Fruit fly (Drosophila melanogaster) whole organism, embryonic: ENCODE results near the gene esc.
A peak's percentile ranks its signal among the peaks of the same experiment; 100 is the strongest.

ENCODE experiments used
- Aef1 ChIP-seq: fragments of 200-800 bp; sonication (Bioruptor generic); IDR thresholded peaks from 3 replicates; pipeline ENCODE4 v1.3.6; 2022; ENCODE audit warnings: missing biosample characterization, missing genetic modification characterization
- CG10431 ChIP-seq: fragments of 200-800 bp; sonication (Bioruptor generic); optimal IDR thresholded peaks from 3 replicates; lab custom pipeline; 2018; ENCODE audit warnings: missing biosample characterization, mild to moderate bottlenecking, missing genetic modification characterization
- CG12104 ChIP-seq: fragments of 200-800 bp; sonication (Bioruptor generic); optimal IDR thresholded peaks from 3 replicates; lab custom pipeline; 2016; ENCODE audit warnings: missing biosample characterization, missing genetic modification characterization
- CG12219 ChIP-seq: fragments of 200-800 bp; sonication (Bioruptor generic); optimal IDR thresholded peaks from 3 replicates; lab custom pipeline; 2018; ENCODE audit warnings: missing biosample characterization, mild to moderate bottlenecking, missing genetic modification characterization
- CG1233 ChIP-seq: fragments of 200-800 bp; sonication (Bioruptor generic); optimal IDR thresholded peaks from 4 replicates; lab custom pipeline; 2018; ENCODE audit warnings: missing biosample characterization, mild to moderate bottlenecking, missing genetic modification characterization
- CG1602 ChIP-seq: fragments of 200-800 bp; sonication (Bioruptor generic); optimal IDR thresholded peaks from 3 replicates; lab custom pipeline; 2016; ENCODE audit warnings: missing biosample characterization, missing genetic modification characterization
- CG2116 ChIP-seq: fragments of 200-800 bp; sonication (Bioruptor generic); optimal IDR thresholded peaks from 3 replicates; lab custom pipeline; 2018; ENCODE audit warnings: missing biosample characterization, mild to moderate bottlenecking, missing genetic modification characterization
- CG3065 ChIP-seq: fragments of 200-800 bp; sonication (Bioruptor generic); optimal IDR thresholded peaks from 2 replicates; lab custom pipeline; 2016; ENCODE audit warnings: missing biosample characterization, missing genetic modification characterization
- CG32772 ChIP-seq: fragments of 200-800 bp; sonication (Bioruptor generic); IDR thresholded peaks from 2 replicates; pipeline ENCODE4 v1.3.6; 2022; ENCODE audit warnings: missing biosample characterization, missing genetic modification characterization
- CG3838 ChIP-seq: fragments of 200-800 bp; sonication (Bioruptor generic); optimal IDR thresholded peaks from 3 replicates; lab custom pipeline; 2016; ENCODE audit warnings: missing biosample characterization, missing genetic modification characterization
- CG42726 ChIP-seq: fragments of 200-800 bp; sonication (Bioruptor generic); IDR thresholded peaks from 2 replicates; pipeline ENCODE4 v1.3.6; 2022; ENCODE audit warnings: missing biosample characterization, missing genetic modification characterization; ENCODE audit not compliant: partially characterized antibody
- CG4404 ChIP-seq: fragments of 200-800 bp; sonication (Bioruptor generic); IDR thresholded peaks from 2 replicates; pipeline ENCODE4 v1.3.6; 2022; ENCODE audit warnings: missing biosample characterization, missing genetic modification characterization
- CG4617 ChIP-seq: fragments of 200-800 bp; sonication (Bioruptor generic); optimal IDR thresholded peaks from 3 replicates; lab custom pipeline; 2016; ENCODE audit warnings: missing biosample characterization, missing genetic modification characterization, borderline replicate concordance
- CG4854 ChIP-seq: fragments of 200-800 bp; sonication (Bioruptor generic); optimal IDR thresholded peaks from 2 replicates; lab custom pipeline; 2016; ENCODE audit warnings: missing biosample characterization, missing genetic modification characterization, inconsistent platforms
- CG5180 ChIP-seq: fragments of 200-800 bp; sonication (Bioruptor generic); optimal IDR thresholded peaks from 3 replicates; lab custom pipeline; 2017; ENCODE audit warnings: missing biosample characterization, missing genetic modification characterization, mild to moderate bottlenecking, moderate library complexity, missing genetic modification reagents
- CG7745 ChIP-seq: fragments of 200-800 bp; sonication (Bioruptor generic); optimal IDR thresholded peaks from 2 replicates; lab custom pipeline; 2018; ENCODE audit warnings: missing biosample characterization, mild to moderate bottlenecking, missing genetic modification characterization, moderate library complexity
- CG7839 ChIP-seq: fragments of 200-800 bp; sonication (Bioruptor generic); optimal IDR thresholded peaks from 3 replicates; lab custom pipeline; 2018; ENCODE audit warnings: missing biosample characterization, mild to moderate bottlenecking, missing genetic modification characterization, moderate library complexity
- CG8924 ChIP-seq: fragments of 200-800 bp; optimal IDR thresholded peaks from 3 replicates; lab custom pipeline; 2019; ENCODE audit warnings: missing biosample characterization, mild to moderate bottlenecking, missing genetic modification characterization, moderate library complexity
- CG9932 ChIP-seq: fragments of 200-800 bp; sonication (Bioruptor generic); IDR thresholded peaks from 2 replicates; pipeline ENCODE4 v1.3.6; 2022; ENCODE audit warnings: missing biosample characterization, missing genetic modification characterization
- D ChIP-seq, 2 experiments: fragments of 200-800 bp in 1 of 2; fragments of >200 bp in 1 of 2; sonication (Bioruptor generic) in 1 of 2; optimal IDR thresholded peaks; 2 replicates in 1 of 2; 3 replicates in 1 of 2; lab custom pipeline; 2017; ENCODE audit warnings: mild to moderate bottlenecking in 1 of 2, missing biosample characterization in 1 of 2, missing genetic modification characterization in 1 of 2, missing genetic modification reagents in 1 of 2
- H2.0 ChIP-seq: fragments of 200-800 bp; sonication (Bioruptor generic); IDR thresholded peaks from 2 replicates; pipeline ENCODE4 v1.3.6; 2022; ENCODE audit warnings: missing biosample characterization, missing genetic modification characterization
- Hand ChIP-seq: fragments of 200-800 bp; sonication (Bioruptor generic); optimal IDR thresholded peaks from 2 replicates; lab custom pipeline; 2017; ENCODE audit warnings: mild to moderate bottlenecking, missing biosample characterization, missing genetic modification reagents, missing genetic modification characterization
- HmgZ ChIP-seq: fragments of 200-800 bp; sonication (Bioruptor generic); optimal IDR thresholded peaks from 2 replicates; lab custom pipeline; 2018; ENCODE audit warnings: missing biosample characterization, mild to moderate bottlenecking, missing genetic modification characterization
- Hr3 ChIP-seq: fragments of 200-800 bp; sonication (Bioruptor generic); optimal IDR thresholded peaks from 3 replicates; lab custom pipeline; 2016; ENCODE audit warnings: missing biosample characterization, missing genetic modification characterization
- NC2β ChIP-seq: fragments of 200-800 bp; sonication (Bioruptor generic); optimal IDR thresholded peaks from 2 replicates; lab custom pipeline; 2016; ENCODE audit warnings: missing biosample characterization, missing genetic modification characterization
- Nf-YC ChIP-seq: fragments of 200-800 bp; optimal IDR thresholded peaks from 3 replicates; lab custom pipeline; 2019; ENCODE audit warnings: missing biosample characterization, mild to moderate bottlenecking, missing genetic modification characterization, moderate library complexity
- Poxn ChIP-seq: fragments of 200-800 bp; sonication (Bioruptor generic); IDR thresholded peaks from 2 replicates; pipeline ENCODE4 v1.3.6; 2022; ENCODE audit warnings: missing biosample characterization, missing genetic modification characterization
- Rx ChIP-seq: fragments of 200-800 bp; sonication (Bioruptor generic); IDR thresholded peaks from 2 replicates; pipeline ENCODE4 v1.3.6; 2022; ENCODE audit warnings: missing biosample characterization, missing genetic modification characterization
- Sry-δ ChIP-seq: fragments of 200-800 bp; sonication (Bioruptor generic); optimal IDR thresholded peaks from 2 replicates; lab custom pipeline; 2016; ENCODE audit warnings: missing biosample characterization, missing genetic modification characterization
- abd-A ChIP-seq: fragments of 200-800 bp; sonication (Bioruptor generic); optimal IDR thresholded peaks from 3 replicates; lab custom pipeline; 2019; ENCODE audit warnings: missing biosample characterization, mild to moderate bottlenecking, missing genetic modification characterization, moderate library complexity
- bowl ChIP-seq: fragments of 200-800 bp; sonication (Bioruptor generic); IDR thresholded peaks from 2 replicates; pipeline ENCODE4 v1.3.6; 2022; ENCODE audit warnings: missing biosample characterization, missing genetic modification characterization
- cad ChIP-seq: fragments of >200 bp; optimal IDR thresholded peaks from 2 replicates; lab custom pipeline; 2017; ENCODE audit warnings: missing biosample characterization, missing genetic modification characterization
- corto ChIP-seq: fragments of 200-800 bp; sonication (Bioruptor generic); optimal IDR thresholded peaks from 2 replicates; lab custom pipeline; 2016; ENCODE audit warnings: missing biosample characterization, mild to moderate bottlenecking, missing genetic modification characterization, moderate library complexity
- da ChIP-seq: fragments of 200-800 bp; sonication (Bioruptor generic); optimal IDR thresholded peaks from 2 replicates; lab custom pipeline; 2016; ENCODE audit warnings: missing biosample characterization, missing genetic modification characterization
- ewg ChIP-seq: fragments of 200-800 bp; sonication (Bioruptor generic); optimal IDR thresholded peaks from 3 replicates; lab custom pipeline; 2017; ENCODE audit warnings: mild to moderate bottlenecking, missing biosample characterization, missing genetic modification reagents, missing genetic modification characterization
- gfzf ChIP-seq: fragments of 200-800 bp; sonication (Bioruptor generic); optimal IDR thresholded peaks from 2 replicates; lab custom pipeline; 2016; ENCODE audit warnings: missing biosample characterization, mild to moderate bottlenecking, missing genetic modification characterization, moderate library complexity
- grn ChIP-seq: fragments of 200-800 bp; sonication (Bioruptor generic); optimal IDR thresholded peaks from 3 replicates; lab custom pipeline; 2017; ENCODE audit warnings: missing biosample characterization, missing genetic modification characterization
- gt ChIP-seq: fragments of 200-800 bp; sonication (Bioruptor generic); IDR thresholded peaks from 2 replicates; pipeline ENCODE4 v1.3.6; 2022; ENCODE audit warnings: missing biosample characterization, missing genetic modification characterization
- h ChIP-seq: fragments of >200 bp; optimal IDR thresholded peaks from 2 replicates; lab custom pipeline; 2017
- inv ChIP-seq: fragments of 200-800 bp; sonication (Bioruptor generic); IDR thresholded peaks from 2 replicates; pipeline ENCODE4 v1.3.6; 2022; ENCODE audit warnings: missing biosample characterization, missing genetic modification characterization; ENCODE audit not compliant: partially characterized antibody
- p53 ChIP-seq: fragments of 200-800 bp; sonication (Bioruptor generic); optimal IDR thresholded peaks from 2 replicates; lab custom pipeline; 2016; ENCODE audit warnings: missing biosample characterization, missing genetic modification characterization
- pfk ChIP-seq: fragments of 200-800 bp; sonication (Bioruptor generic); optimal IDR thresholded peaks from 2 replicates; lab custom pipeline; 2018; ENCODE audit warnings: missing biosample characterization, mild to moderate bottlenecking, missing genetic modification characterization, moderate library complexity
- pita ChIP-seq: fragments of 200-800 bp; sonication (Bioruptor generic); optimal IDR thresholded peaks from 2 replicates; lab custom pipeline; 2017; ENCODE audit warnings: missing biosample characterization, mild to moderate bottlenecking, missing genetic modification characterization
- psq ChIP-seq: fragments of 200-800 bp; sonication (Bioruptor generic); optimal IDR thresholded peaks from 2 replicates; lab custom pipeline; 2017; ENCODE audit warnings: missing biosample characterization, missing genetic modification characterization
- scrt ChIP-seq: fragments of 200-800 bp; sonication (Bioruptor generic); optimal IDR thresholded peaks from 2 replicates; lab custom pipeline; 2018; ENCODE audit warnings: missing biosample characterization, mild to moderate bottlenecking, missing genetic modification characterization, moderate library complexity
- sens-2 ChIP-seq: fragments of 200-800 bp; sonication (Bioruptor generic); IDR thresholded peaks from 2 replicates; pipeline ENCODE4 v1.3.6; 2022; ENCODE audit warnings: missing biosample characterization, missing genetic modification characterization
- sisA ChIP-seq: fragments of 200-800 bp; sonication (Bioruptor generic); IDR thresholded peaks from 2 replicates; pipeline ENCODE4 v1.3.6; 2022; ENCODE audit warnings: missing biosample characterization, missing genetic modification characterization
- toy ChIP-seq: fragments of 200-800 bp; sonication (Bioruptor generic); IDR thresholded peaks from 2 replicates; pipeline ENCODE4 v1.3.6; 2022; ENCODE audit warnings: missing biosample characterization, missing genetic modification characterization
- unpg ChIP-seq: fragments of 200-800 bp; sonication (Bioruptor generic); optimal IDR thresholded peaks from 3 replicates; lab custom pipeline; 2018; ENCODE audit warnings: missing biosample characterization, mild to moderate bottlenecking, missing genetic modification characterization, moderate library complexity
- vfl ChIP-seq: fragments of 200-800 bp; sonication (Bioruptor generic); optimal IDR thresholded peaks from 2 replicates; lab custom pipeline; 2016; ENCODE audit warnings: missing biosample characterization, missing genetic modification characterization
- yki ChIP-seq: fragments of >200 bp; optimal IDR thresholded peaks from 3 replicates; lab custom pipeline; 2018

esc gene

dm6 chr2L:11816376-11816775 lies 12.8 kb downstream of the esc start (continued):
- TF ChIP-seq Hr3 (GFP tag; lab: Kevin White, UChicago) (peak; percentile 87), CG5180 (GFP tag; lab: Kevin White, UChicago) (peak; percentile 88), Nf-YC (tag; lab: Kevin White, UChicago) (peak; percentile 72), H2.0 (GFP tag; lab: Robert Waterston, UW) (peak; percentile 87), abd-A (tag; lab: Kevin White, UChicago) (peak; percentile 35), CG7839 (tag; lab: Kevin White, UChicago) (peak; percentile 92), CG1602 (GFP tag; lab: Kevin White, UChicago) (peak; percentile 82), CG4404 (peak; percentile 76), scrt (GFP tag; lab: Kevin White, UChicago) (peak; percentile 90), Hand (peak; percentile 79), CG1233 (GFP tag; lab: Kevin White, UChicago) (peak; percentile 97), gt (GFP tag; lab: Robert Waterston, UW) (peak; percentile 86), NC2β (GFP tag; lab: Kevin White, UChicago) (peak; percentile 98), inv (0 out of 2 replicates have a peak, but pooled peaks have one; percentile 19), CG7745 (no peak), sens-2 (GFP tag; lab: Robert Waterston, UW) (peak; percentile 96), da (GFP tag; lab: Kevin White, UChicago) (peak; percentile 92), CG9932 (GFP tag; lab: Robert Waterston, UW) (peak; percentile 65), CG4854 (GFP tag; lab: Kevin White, UChicago) (peak; percentile 93), CG12219 (GFP tag; lab: Kevin White, UChicago) (peak; percentile 96), sisA (GFP tag; lab: Robert Waterston, UW) (peak; percentile 83), CG42726 (GFP tag; lab: Robert Waterston, UW) (peak; percentile 50; the same call in 1 of the 2 replicates), unpg (GFP tag; lab: Kevin White, UChicago) (peak; percentile 94), CG12104 (GFP tag; lab: Kevin White, UChicago) (peak; percentile 89), pita (no peak), Sry-δ (GFP tag; lab: Kevin White, UChicago) (peak; percentile 64), toy (GFP tag; lab: Robert Waterston, UW) (peak; percentile 84), cad (no peak), p53 (GFP tag; lab: Kevin White, UChicago) (peak; percentile 96), corto (no peak), HmgZ (tag; lab: Kevin White, UChicago) (peak; percentile 58), ewg (GFP tag; lab: Kevin White, UChicago) (peak; percentile 94), bowl (GFP tag; lab: Robert Waterston, UW) (peak; percentile 68; the same call in 1 of the 2 replicates), grn (GFP tag; lab: Kevin White, UChicago) (peak; percentile 80), Aef1 (GFP tag; lab: Robert Waterston, UW) (peak; percentile 78), pfk (GFP tag; lab: Kevin White, UChicago) (peak; percentile 83), CG32772 (GFP tag; lab: Robert Waterston, UW) (peak; percentile 87), Rx (GFP tag; lab: Robert Waterston, UW) (peak; percentile 93), D (optimal IDR thresholded peaks at IDR 0.05; lab: Kevin White, UChicago) (no peak), D (GFP tag; optimal IDR thresholded peaks at IDR 0.05; lab: Kevin White, UChicago) (peak; percentile 98), CG3838 (GFP tag; lab: Kevin White, UChicago) (peak; percentile 86), CG8924 (tag; lab: Kevin White, UChicago) (peak; percentile 78), CG10431 (GFP tag; lab: Kevin White, UChicago) (peak; percentile 98), psq (GFP tag; lab: Kevin White, UChicago) (peak; percentile 74), vfl (GFP tag; lab: Kevin White, UChicago) (peak; percentile 61), h (peak; percentile 52), gfzf (peak; percentile 24), yki (lab: Kevin White, UChicago) (no peak), CG2116 (GFP tag; lab: Kevin White, UChicago) (peak; percentile 90), CG3065 (peak; percentile 92), CG4617 (peak; percentile 89), Poxn (GFP tag; lab: Robert Waterston, UW) (0 out of 2 replicates have a peak, but pooled peaks have one; percentile 30)
